Fruit fly (Drosophila melanogaster) whole organism, prepupa: ENCODE data around the gene CG33090.

Experiments
- CG10669 ChIP-seq: fragments of 200-800 bp; sonication (Bioruptor generic); optimal IDR thresholded peaks from 3 replicates; lab custom pipeline; 2018; ENCODE audit warnings: missing biosample characterization, mild to moderate bottlenecking, missing genetic modification characterization, moderate library complexity
- CG6276 ChIP-seq: fragments of 200-800 bp; sonication (Bioruptor generic); optimal IDR thresholded peaks from 2 replicates; lab custom pipeline; 2017; ENCODE audit warnings: missing biosample characterization, mild to moderate bottlenecking, missing genetic modification characterization
- CG8319 ChIP-seq: fragments of 200-800 bp; sonication (Bioruptor generic); optimal IDR thresholded peaks from 3 replicates; lab custom pipeline; 2016; ENCODE audit warnings: missing biosample characterization, missing genetic modification characterization
- Ets21C ChIP-seq: fragments of 200-800 bp; sonication (Bioruptor generic); optimal IDR thresholded peaks from 3 replicates; lab custom pipeline; 2016; ENCODE audit warnings: missing biosample characterization, missing genetic modification characterization
- Gug ChIP-seq: fragments of 200-800 bp; sonication (Bioruptor generic); IDR thresholded peaks from 2 replicates; pipeline ENCODE4 v1.3.6; 2022; ENCODE audit warnings: missing biosample characterization, missing genetic modification characterization
- Lpt ChIP-seq: fragments of 200-800 bp; sonication (Bioruptor generic); optimal IDR thresholded peaks from 3 replicates; lab custom pipeline; 2016; ENCODE audit warnings: missing biosample characterization, missing genetic modification characterization
- ss ChIP-seq, 2 experiments: fragments of 200-800 bp; sonication (Bioruptor generic); optimal IDR thresholded peaks; 2 replicates in 1 of 2; 3 replicates in 1 of 2; lab custom pipeline; 2017 to 2018; ENCODE audit warnings: mild to moderate bottlenecking in 2 of 2, missing biosample characterization in 2 of 2, missing genetic modification characterization in 2 of 2, moderate library complexity in 1 of 2

- TF ChIP-seq Ets21C (no peak), ss (GFP tag; optimal IDR thresholded peaks at IDR 0.05; lab: Kevin White, UChicago) (no peak), Gug (GFP tag; lab: Robert Waterston, UW) (no peak), CG6276 (no peak), CG8319 (GFP tag; lab: Kevin White, UChicago) (no peak), Lpt (GFP tag; lab: Kevin White, UChicago) (no peak), CG10669 (no peak)
Measured at dm6 chr2L:14395065-14395439, 61.1 kb downstream of the CG33090 start.
